Fruit fly (Drosophila melanogaster): ENCODE data around the gene mtd.

mtd gene

DNA sequence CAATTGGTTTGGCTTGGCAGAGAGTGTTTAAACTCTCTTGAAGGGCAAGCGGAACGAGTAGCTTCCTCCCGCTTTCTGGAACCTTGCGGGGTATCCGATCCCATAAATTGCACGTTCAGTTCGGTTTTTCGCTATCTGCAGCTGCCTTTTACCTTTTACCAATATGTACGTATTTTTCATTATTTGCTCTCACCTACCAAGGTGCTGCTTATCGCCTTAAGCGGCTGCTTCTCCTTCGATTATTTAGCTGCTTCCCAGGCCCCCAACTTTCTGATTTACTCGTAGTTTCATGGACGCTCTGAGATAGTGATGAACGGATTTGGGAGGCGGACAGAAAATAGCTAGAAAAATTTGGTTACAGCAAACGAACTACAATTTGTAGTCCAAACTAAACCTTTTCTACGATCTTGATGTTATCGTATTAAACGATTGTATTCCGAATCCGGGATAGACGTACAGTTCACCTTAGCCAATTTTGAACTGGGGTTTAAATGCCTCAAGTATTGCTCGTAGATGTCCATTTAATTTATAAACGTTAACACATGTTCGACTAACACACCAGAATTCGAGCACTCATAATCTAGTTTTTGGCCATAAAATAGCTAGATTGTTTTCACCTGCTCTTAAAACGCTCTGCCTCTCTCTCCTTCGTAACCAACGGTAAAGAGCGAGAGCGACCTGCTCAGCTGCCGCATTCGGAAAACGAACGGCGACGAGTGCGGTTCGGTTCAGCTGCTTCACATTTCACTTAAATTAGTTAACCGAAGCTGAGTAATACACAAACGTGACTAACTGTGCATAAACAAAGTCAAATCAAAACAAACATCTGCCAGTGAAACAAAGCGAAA lies 85.8 kb downstream of the mtd start (continued):
- TF ChIP-seq Ets96B (tag; optimal IDR thresholded peaks at IDR 0.05) (peak; percentile 53), CG10669 (GFP tag; optimal IDR thresholded peaks at IDR 0.05) (peak; percentile 52), CG6792 (GFP tag; optimal IDR thresholded peaks at IDR 0.05) (peak; percentile 46), Ets21C (GFP tag; optimal IDR thresholded peaks at IDR 0.05) (peak; percentile 44), ss (GFP tag; optimal IDR thresholded peaks at IDR 0.05) (peak; percentile 13 to 31), CG1621 (tag; optimal IDR thresholded peaks at IDR 0.05) (peak; percentile 33), CG16779 (tag; optimal IDR thresholded peaks at IDR 0.05) (peak; percentile 6), CG8632 (GFP tag; optimal IDR thresholded peaks at IDR 0.05) (peak; percentile 1), Sox102F (GFP tag; optimal IDR thresholded peaks at IDR 0.05) (peak; percentile 55), Hr4 (GFP tag; optimal IDR thresholded peaks at IDR 0.05) (peak; percentile 50), CG3032 (tag; optimal IDR thresholded peaks at IDR 0.05) (peak; percentile 64), CG4318 (GFP tag; optimal IDR thresholded peaks at IDR 0.05) (peak; percentile 12), CG10631 (GFP tag; optimal IDR thresholded peaks at IDR 0.05) (peak; percentile 36), CG3919 (GFP tag; optimal IDR thresholded peaks at IDR 0.05) (no peak), acj6 (GFP tag; optimal IDR thresholded peaks at IDR 0.05) (peak; percentile 43), spab (GFP tag; optimal IDR thresholded peaks at IDR 0.05) (peak; percentile 43), CG8119 (GFP tag; IDR thresholded peaks at IDR 0.05) (no peak), Smox (GFP tag; optimal IDR thresholded peaks at IDR 0.05) (peak; percentile 44), Hr39 (GFP tag; optimal IDR thresholded peaks at IDR 0.05) (peak; percentile 49), CG32006 (GFP tag; optimal IDR thresholded peaks at IDR 0.05) (peak; percentile 67), OdsH (GFP tag; optimal IDR thresholded peaks at IDR 0.05) (peak; percentile 47), Met (GFP tag; optimal IDR thresholded peaks at IDR 0.05) (peak; percentile 55), CG6854 (GFP tag; optimal IDR thresholded peaks at IDR 0.05) (peak; percentile 3), CG8319 (GFP tag; optimal IDR thresholded peaks at IDR 0.05) (peak; percentile 35), topi (GFP tag; optimal IDR thresholded peaks at IDR 0.05) (peak; percentile 58), Eip93F (GFP tag; optimal IDR thresholded peaks at IDR 0.05) (no peak), net (GFP tag; optimal IDR thresholded peaks at IDR 0.05) (no peak), svp (GFP tag) (peak; percentile 85), dac (GFP tag; optimal IDR thresholded peaks at IDR 0.05) (peak; percentile 4), fd59A (GFP tag; optimal IDR thresholded peaks at IDR 0.05) (peak; percentile 49), cyc (GFP tag; optimal IDR thresholded peaks at IDR 0.05) (peak; percentile 13), Eip78C (GFP tag) (peak; percentile 92), CG7368 (GFP tag; optimal IDR thresholded peaks at IDR 0.05) (peak; percentile 11), Gug (GFP tag; IDR thresholded peaks at IDR 0.05) (no peak), Hr38 (GFP tag; optimal IDR thresholded peaks at IDR 0.05) (no peak), Blimp-1 (GFP tag; optimal IDR thresholded peaks at IDR 0.05) (peak; percentile 10), dsx (GFP tag; optimal IDR thresholded peaks at IDR 0.05; ENCODE audit: poor library complexity, severe bottlenecking) (peak; percentile 10), CG15336 (GFP tag; IDR thresholded peaks at IDR 0.05) (no peak)

- TF ChIP-seq Sox102F (GFP tag; optimal IDR thresholded peaks at IDR 0.05) = peak; percentile 15
- TF ChIP-seq pdm3 (GFP tag; optimal IDR thresholded peaks at IDR 0.05) = peak; percentile 22
- peak; percentile 25 for TF ChIP-seq CG4318 (GFP tag; optimal IDR thresholded peaks at IDR 0.05)
- TF ChIP-seq CG3032 (tag; optimal IDR thresholded peaks at IDR 0.05) = peak; percentile 81
- TF ChIP-seq CG10631 (GFP tag; optimal IDR thresholded peaks at IDR 0.05) = peak; percentile 64
- peak; percentile 53 for TF ChIP-seq fkh (GFP tag; optimal IDR thresholded peaks at IDR 0.05)
- peak; percentile 79 for TF ChIP-seq CG34406 (GFP tag; optimal IDR thresholded peaks at IDR 0.05)
- no peak for TF ChIP-seq Ets21C (GFP tag; optimal IDR thresholded peaks at IDR 0.05)
- no peak for TF ChIP-seq Eip75B (GFP tag; optimal IDR thresholded peaks at IDR 0.05)
- TF ChIP-seq salr (GFP tag; optimal IDR thresholded peaks at IDR 0.05) = peak in 1 of 2 experiments; percentile 13
- TF ChIP-seq CG10669 (GFP tag; optimal IDR thresholded peaks at IDR 0.05) = peak; percentile 65
- no peak; the same call in none of the 2 replicates for TF ChIP-seq CG15336 (GFP tag; IDR thresholded peaks at IDR 0.05)
- TF ChIP-seq achi (GFP tag; optimal IDR thresholded peaks at IDR 0.05) = peak; percentile 79
- no peak; the same call in 2 of the 3 replicates for TF ChIP-seq eg (GFP tag; IDR thresholded peaks at IDR 0.05)
- peak; percentile 84 for TF ChIP-seq dsx (GFP tag; optimal IDR thresholded peaks at IDR 0.05; ENCODE audit: poor library complexity, severe bottlenecking)
- no peak for TF ChIP-seq CG1621 (tag; optimal IDR thresholded peaks at IDR 0.05)
- TF ChIP-seq CG6854 (GFP tag; optimal IDR thresholded peaks at IDR 0.05) = no peak
- TF ChIP-seq CG6276 (GFP tag; optimal IDR thresholded peaks at IDR 0.05) = peak; percentile 61
- TF ChIP-seq CG9139 (GFP tag; optimal IDR thresholded peaks at IDR 0.05) = peak; percentile 46
Observed at dm6 chr3R:5263311-5264250, 86.7 kb downstream of the mtd start.
